Fruit fly (Drosophila melanogaster): ENCODE measurements around the gene CG45690.

- TF ChIP-seq esn (GFP tag; optimal IDR thresholded peaks at IDR 0.05) = no peak
- TF ChIP-seq salr (GFP tag; optimal IDR thresholded peaks at IDR 0.05) = no peak
- no peak for TF ChIP-seq CG6163 (GFP tag; IDR thresholded peaks at IDR 0.05)
- TF ChIP-seq CG16779 (tag; optimal IDR thresholded peaks at IDR 0.05) = no peak
- TF ChIP-seq Gug (GFP tag; IDR thresholded peaks at IDR 0.05) = no peak
- no peak for TF ChIP-seq Hr39 (GFP tag; optimal IDR thresholded peaks at IDR 0.05)
- no peak for TF ChIP-seq Eip78C (GFP tag)
- TF ChIP-seq Sox15 (GFP tag; optimal IDR thresholded peaks at IDR 0.05) = no peak
- TF ChIP-seq Hr38 (GFP tag; optimal IDR thresholded peaks at IDR 0.05) = no peak
- TF ChIP-seq CG7368 (GFP tag; optimal IDR thresholded peaks at IDR 0.05) = no peak
- TF ChIP-seq CG11902 (GFP tag; optimal IDR thresholded peaks at IDR 0.05) = no peak
- no peak for TF ChIP-seq CG4318 (GFP tag; optimal IDR thresholded peaks at IDR 0.05)
Observed at dm6 chr2L:10701499-10702062, 43.5 kb downstream of the CG45690 start, which contains the start of gene Lip1.
